Fruit fly (Drosophila melanogaster) whole organism, embryonic: ENCODE measurements around the gene CG32320.

Experiments used
- ATbp ChIP-seq: fragments of 200-800 bp; sonication (Bioruptor generic); optimal IDR thresholded peaks from 2 replicates; lab custom pipeline; 2017; ENCODE audit warnings: missing biosample characterization, mild to moderate bottlenecking, missing genetic modification characterization, missing genetic modification reagents
- Adf1 ChIP-seq: fragments of 200-800 bp; sonication (Bioruptor generic); IDR thresholded peaks from 2 replicates; pipeline ENCODE4 v1.3.6; 2022; ENCODE audit warnings: missing biosample characterization, missing genetic modification characterization
- CG10543 ChIP-seq: fragments of 200-800 bp; sonication (Bioruptor generic); optimal IDR thresholded peaks from 3 replicates; lab custom pipeline; 2017; ENCODE audit warnings: missing biosample characterization, mild to moderate bottlenecking, missing genetic modification characterization, moderate library complexity
- CG11695 ChIP-seq: fragments of 200-800 bp; sonication (Bioruptor generic); IDR thresholded peaks from 3 replicates; pipeline ENCODE4 v1.3.6; 2022; ENCODE audit warnings: missing biosample characterization, missing genetic modification characterization
- CG11696 ChIP-seq: fragments of 200-800 bp; sonication (Bioruptor generic); IDR thresholded peaks from 2 replicates; pipeline ENCODE4 v1.3.6; 2022; ENCODE audit warnings: missing biosample characterization, missing genetic modification characterization
- CG12236 ChIP-seq: fragments of 200-800 bp; sonication (Bioruptor generic); optimal IDR thresholded peaks from 2 replicates; lab custom pipeline; 2016; ENCODE audit warnings: missing biosample characterization, missing genetic modification characterization
- CG1233 ChIP-seq: fragments of 200-800 bp; sonication (Bioruptor generic); optimal IDR thresholded peaks from 4 replicates; lab custom pipeline; 2018; ENCODE audit warnings: missing biosample characterization, mild to moderate bottlenecking, missing genetic modification characterization
- CG13287 ChIP-seq: fragments of 200-800 bp; sonication (Bioruptor generic); IDR thresholded peaks from 2 replicates; pipeline ENCODE4 v1.3.6; 2022; ENCODE audit warnings: missing biosample characterization, missing genetic modification characterization; ENCODE audit not compliant: partially characterized antibody
- CG1529 ChIP-seq: fragments of 200-800 bp; sonication (Bioruptor generic); optimal IDR thresholded peaks from 3 replicates; lab custom pipeline; 2018; ENCODE audit warnings: missing biosample characterization, missing genetic modification characterization
- CG1602 ChIP-seq: fragments of 200-800 bp; sonication (Bioruptor generic); optimal IDR thresholded peaks from 3 replicates; lab custom pipeline; 2016; ENCODE audit warnings: missing biosample characterization, missing genetic modification characterization
- CG2120 ChIP-seq: fragments of 200-800 bp; sonication (Bioruptor generic); optimal IDR thresholded peaks from 3 replicates; lab custom pipeline; 2016; ENCODE audit warnings: missing biosample characterization, missing genetic modification characterization
- CG2712 ChIP-seq: fragments of 200-800 bp; optimal IDR thresholded peaks from 3 replicates; lab custom pipeline; 2019; ENCODE audit warnings: missing biosample characterization, mild to moderate bottlenecking, missing genetic modification characterization, moderate library complexity
- CG30020 ChIP-seq: fragments of 200-800 bp; optimal IDR thresholded peaks from 2 replicates; lab custom pipeline; 2019; ENCODE audit warnings: missing biosample characterization, mild to moderate bottlenecking, missing genetic modification characterization, moderate library complexity
- CG30431 ChIP-seq: fragments of 200-800 bp; sonication (Bioruptor generic); optimal IDR thresholded peaks from 2 replicates; lab custom pipeline; 2017; ENCODE audit warnings: missing biosample characterization, missing genetic modification characterization
- CG3995 ChIP-seq: fragments of 200-800 bp; sonication (Bioruptor generic); optimal IDR thresholded peaks from 3 replicates; lab custom pipeline; 2016; ENCODE audit warnings: missing biosample characterization, missing genetic modification characterization
- CG4404 ChIP-seq: fragments of 200-800 bp; sonication (Bioruptor generic); IDR thresholded peaks from 2 replicates; pipeline ENCODE4 v1.3.6; 2022; ENCODE audit warnings: missing biosample characterization, missing genetic modification characterization
- CG4707 ChIP-seq: fragments of 200-800 bp; sonication (Bioruptor generic); optimal IDR thresholded peaks from 2 replicates; lab custom pipeline; 2018; ENCODE audit warnings: missing biosample characterization, mild to moderate bottlenecking, missing genetic modification characterization, moderate library complexity
- CG6175 ChIP-seq: fragments of 200-800 bp; sonication (Bioruptor generic); IDR thresholded peaks from 3 replicates; pipeline ENCODE4 v1.3.6; 2022; ENCODE audit warnings: missing biosample characterization, missing genetic modification characterization
- CG7271 ChIP-seq: fragments of 200-800 bp; sonication (Bioruptor generic); optimal IDR thresholded peaks from 2 replicates; lab custom pipeline; 2018; ENCODE audit warnings: missing biosample characterization, mild to moderate bottlenecking, missing genetic modification characterization, moderate library complexity
- CG7745 ChIP-seq: fragments of 200-800 bp; sonication (Bioruptor generic); optimal IDR thresholded peaks from 2 replicates; lab custom pipeline; 2018; ENCODE audit warnings: missing biosample characterization, mild to moderate bottlenecking, missing genetic modification characterization, moderate library complexity
- CG8478 ChIP-seq: fragments of >200 bp; optimal IDR thresholded peaks from 2 replicates; lab custom pipeline; 2018
- CG9932 ChIP-seq: fragments of 200-800 bp; sonication (Bioruptor generic); IDR thresholded peaks from 2 replicates; pipeline ENCODE4 v1.3.6; 2022; ENCODE audit warnings: missing biosample characterization, missing genetic modification characterization
- D19B ChIP-seq: fragments of 200-800 bp; sonication (Bioruptor generic); optimal IDR thresholded peaks from 2 replicates; lab custom pipeline; 2017; ENCODE audit warnings: missing biosample characterization, mild to moderate bottlenecking, missing genetic modification characterization
- Dll ChIP-seq: fragments of 200-800 bp; sonication (Bioruptor generic); IDR thresholded peaks from 4 replicates; pipeline ENCODE4 v1.3.6; 2022; ENCODE audit warnings: missing biosample characterization, missing genetic modification characterization; ENCODE audit not compliant: partially characterized antibody
- Doc3 ChIP-seq: fragments of 200-800 bp; sonication (Bioruptor generic); IDR thresholded peaks from 3 replicates; pipeline ENCODE4 v1.3.6; 2022; ENCODE audit warnings: missing biosample characterization, missing genetic modification characterization; ENCODE audit not compliant: partially characterized antibody
- Eip74EF ChIP-seq, 2 experiments: fragments of 200-800 bp in 1 of 2; fragments of >200 bp in 1 of 2; sonication (Bioruptor generic) in 1 of 2; optimal IDR thresholded peaks; 2 replicates each; lab custom pipeline; 2017 to 2019; ENCODE audit warnings: missing biosample characterization in 2 of 2, missing genetic modification characterization in 2 of 2, mild to moderate bottlenecking in 1 of 2, moderate library complexity in 1 of 2
- H2.0 ChIP-seq: fragments of 200-800 bp; sonication (Bioruptor generic); IDR thresholded peaks from 2 replicates; pipeline ENCODE4 v1.3.6; 2022; ENCODE audit warnings: missing biosample characterization, missing genetic modification characterization
- HLH54F ChIP-seq: fragments of 200-800 bp; sonication (Bioruptor generic); optimal IDR thresholded peaks from 3 replicates; lab custom pipeline; 2016; ENCODE audit warnings: missing biosample characterization, missing genetic modification characterization
- Kr ChIP-seq: fragments of 200-800 bp; sonication (Bioruptor generic); optimal IDR thresholded peaks from 2 replicates; lab custom pipeline; 2017; ENCODE audit warnings: missing biosample characterization, mild to moderate bottlenecking, missing genetic modification characterization
- Lpt ChIP-seq: fragments of >200 bp; optimal IDR thresholded peaks from 2 replicates; lab custom pipeline; 2018; ENCODE audit warnings: missing biosample characterization, missing genetic modification characterization
- MTF-1 ChIP-seq: fragments of 200-800 bp; sonication (Bioruptor generic); optimal IDR thresholded peaks from 2 replicates; lab custom pipeline; 2018; ENCODE audit warnings: missing biosample characterization, mild to moderate bottlenecking, missing genetic modification characterization, borderline replicate concordance
- Mrtf ChIP-seq: fragments of 200-800 bp; sonication (Bioruptor generic); IDR thresholded peaks from 3 replicates; pipeline ENCODE4 v1.3.6; 2022; ENCODE audit warnings: missing biosample characterization, missing genetic modification characterization
- Spps ChIP-seq: fragments of 200-800 bp; sonication (Bioruptor generic); optimal IDR thresholded peaks from 2 replicates; lab custom pipeline; 2018; ENCODE audit warnings: missing biosample characterization, mild to moderate bottlenecking, missing genetic modification characterization
- Sry-δ ChIP-seq: fragments of 200-800 bp; sonication (Bioruptor generic); optimal IDR thresholded peaks from 2 replicates; lab custom pipeline; 2016; ENCODE audit warnings: missing biosample characterization, missing genetic modification characterization
- Ssrp ChIP-seq: fragments of 200-800 bp; sonication (Bioruptor generic); optimal IDR thresholded peaks from 2 replicates; lab custom pipeline; 2018; ENCODE audit warnings: missing biosample characterization, mild to moderate bottlenecking, missing genetic modification characterization, moderate library complexity
- ab ChIP-seq: fragments of 200-800 bp; sonication (Bioruptor generic); optimal IDR thresholded peaks from 2 replicates; lab custom pipeline; 2016; ENCODE audit warnings: missing biosample characterization, missing genetic modification characterization
- bowl ChIP-seq: fragments of 200-800 bp; sonication (Bioruptor generic); IDR thresholded peaks from 2 replicates; pipeline ENCODE4 v1.3.6; 2022; ENCODE audit warnings: missing biosample characterization, missing genetic modification characterization
- chif ChIP-seq, 2 experiments: fragments of 200-800 bp; sonication (Bioruptor generic); optimal IDR thresholded peaks; 3 replicates each; lab custom pipeline; 2016; ENCODE audit warnings: missing biosample characterization in 2 of 2, missing genetic modification characterization in 2 of 2
- corto ChIP-seq: fragments of 200-800 bp; sonication (Bioruptor generic); optimal IDR thresholded peaks from 2 replicates; lab custom pipeline; 2016; ENCODE audit warnings: missing biosample characterization, mild to moderate bottlenecking, missing genetic modification characterization, moderate library complexity
- crc ChIP-seq: fragments of 200-800 bp; sonication (Bioruptor generic); optimal IDR thresholded peaks from 2 replicates; lab custom pipeline; 2016; ENCODE audit warnings: missing biosample characterization, missing genetic modification characterization
- gcm2 ChIP-seq: fragments of 200-800 bp; sonication (Bioruptor generic); optimal IDR thresholded peaks from 2 replicates; lab custom pipeline; 2016; ENCODE audit warnings: missing biosample characterization, missing genetic modification characterization
- jumu ChIP-seq: fragments of 200-800 bp; sonication (Bioruptor generic); optimal IDR thresholded peaks from 3 replicates; lab custom pipeline; 2016; ENCODE audit warnings: missing biosample characterization, missing genetic modification characterization
- lola ChIP-seq, 3 experiments: fragments of >200 bp in 2 of 3; fragments of 200-800 bp in 1 of 3; sonication (Bioruptor generic) in 1 of 3; optimal IDR thresholded peaks; 2 replicates each; lab custom pipeline; 2017 to 2019; ENCODE audit warnings: missing biosample characterization in 3 of 3, missing genetic modification characterization in 3 of 3, mild to moderate bottlenecking in 1 of 3, moderate library complexity in 1 of 3
- luna ChIP-seq: fragments of 200-800 bp; sonication (Bioruptor generic); optimal IDR thresholded peaks from 2 replicates; lab custom pipeline; 2016; ENCODE audit warnings: missing biosample characterization, missing genetic modification characterization
- org-1 ChIP-seq: fragments of 200-800 bp; sonication (Bioruptor generic); optimal IDR thresholded peaks from 2 replicates; lab custom pipeline; 2017; ENCODE audit warnings: missing biosample characterization, missing genetic modification characterization
- p53 ChIP-seq: fragments of 200-800 bp; sonication (Bioruptor generic); optimal IDR thresholded peaks from 2 replicates; lab custom pipeline; 2016; ENCODE audit warnings: missing biosample characterization, missing genetic modification characterization
- pfk ChIP-seq: fragments of 200-800 bp; sonication (Bioruptor generic); optimal IDR thresholded peaks from 2 replicates; lab custom pipeline; 2018; ENCODE audit warnings: missing biosample characterization, mild to moderate bottlenecking, missing genetic modification characterization, moderate library complexity
- pum ChIP-seq: fragments of 200-800 bp; sonication (Bioruptor generic); optimal IDR thresholded peaks from 2 replicates; lab custom pipeline; 2016; ENCODE audit warnings: missing biosample characterization, missing genetic modification characterization
- ranshi ChIP-seq: fragments of 200-800 bp; sonication (Bioruptor generic); IDR thresholded peaks from 2 replicates; pipeline ENCODE4 v1.3.6; 2022; ENCODE audit warnings: missing biosample characterization, missing genetic modification characterization
- sqz ChIP-seq: fragments of 200-800 bp; sonication (Bioruptor generic); optimal IDR thresholded peaks from 3 replicates; lab custom pipeline; 2018; ENCODE audit warnings: missing biosample characterization, mild to moderate bottlenecking, missing genetic modification characterization
- unc-4 ChIP-seq: fragments of 200-800 bp; sonication (Bioruptor generic); IDR thresholded peaks from 2 replicates; pipeline ENCODE4 v1.3.6; 2022; ENCODE audit warnings: missing biosample characterization, missing genetic modification characterization; ENCODE audit not compliant: partially characterized antibody
- vvl ChIP-seq: fragments of 200-800 bp; sonication (Bioruptor generic); IDR thresholded peaks from 2 replicates; pipeline ENCODE4 v1.3.6; 2022; ENCODE audit warnings: missing biosample characterization, missing genetic modification characterization

Gene CG32320

dm6 chr3L:1352065-1352464 is 46.3 kb upstream of the CG32320 start (continued):
- TF ChIP-seq Lpt (GFP tag; lab: Kevin White, UChicago) (no peak), vvl (GFP tag; lab: Robert Waterston, UW) (peak; percentile 68), sqz (GFP tag; lab: Kevin White, UChicago) (no peak), crc (no peak), Sry-δ (peak; percentile 87), CG7271 (tag; lab: Kevin White, UChicago) (no peak), corto (GFP tag; lab: Kevin White, UChicago) (no peak), Kr (GFP tag; lab: Kevin White, UChicago) (no peak), CG12236 (GFP tag; lab: Kevin White, UChicago) (peak; percentile 30), ATbp (no peak), CG13287 (GFP tag; lab: Robert Waterston, UW) (peak; percentile 96), pfk (GFP tag; lab: Kevin White, UChicago) (no peak), chif (GFP tag; optimal IDR thresholded peaks at IDR 0.05; lab: Kevin White, UChicago) (peak; percentile 3 to 30), CG1233 (GFP tag; lab: Kevin White, UChicago) (no peak), luna (GFP tag; lab: Kevin White, UChicago) (no peak), lola (GFP tag; optimal IDR thresholded peaks at IDR 0.05; lab: Kevin White, UChicago) (peak in 1 of 3 experiments; percentile 2), Dll (GFP tag; lab: Robert Waterston, UW) (peak; percentile 98), CG1529 (GFP tag; lab: Kevin White, UChicago) (no peak), p53 (no peak), CG7745 (tag; lab: Kevin White, UChicago) (peak; percentile 6), org-1 (GFP tag; lab: Kevin White, UChicago) (no peak), Mrtf (GFP tag; lab: Robert Waterston, UW) (no peak), Adf1 (no peak; the same call in 1 of the 2 replicates), CG2120 (GFP tag; lab: Kevin White, UChicago) (peak; percentile 41), jumu (GFP tag; lab: Kevin White, UChicago) (no peak), CG11695 (GFP tag; lab: Robert Waterston, UW) (no peak), D19B (GFP tag; lab: Kevin White, UChicago) (no peak), CG9932 (GFP tag; lab: Robert Waterston, UW) (peak; percentile 51), CG2712 (peak; percentile 68), bowl (GFP tag; lab: Robert Waterston, UW) (no peak), ranshi (no peak), Spps (tag; lab: Kevin White, UChicago) (peak; percentile 31), CG10543 (no peak), CG11696 (no peak; the same call in 1 of the 2 replicates), MTF-1 (GFP tag; lab: Kevin White, UChicago) (no peak), gcm2 (GFP tag; lab: Kevin White, UChicago) (no peak), Doc3 (GFP tag; lab: Robert Waterston, UW) (peak; percentile 98), unc-4 (GFP tag; lab: Robert Waterston, UW) (peak; percentile 86), CG30020 (tag; lab: Kevin White, UChicago) (peak; percentile 5), Eip74EF (GFP tag; optimal IDR thresholded peaks at IDR 0.05; lab: Kevin White, UChicago) (peak in 1 of 2 experiments; percentile 29), pum (GFP tag; lab: Kevin White, UChicago) (no peak), HLH54F (GFP tag; lab: Kevin White, UChicago) (peak; percentile 40), CG1602 (no peak), CG6175 (no peak), ab (GFP tag; lab: Kevin White, UChicago) (no peak), CG30431 (GFP tag; lab: Kevin White, UChicago) (no peak), CG4707 (GFP tag; lab: Kevin White, UChicago) (no peak), H2.0 (no peak), CG4404 (GFP tag; lab: Robert Waterston, UW) (no peak), CG3995 (GFP tag; lab: Kevin White, UChicago) (peak; percentile 84), CG8478 (lab: Kevin White, UChicago) (no peak), Ssrp (tag; lab: Kevin White, UChicago) (peak; percentile 14)
